Worm (Caenorhabditis elegans) whole organism, L4 larva: ENCODE data around the gene K11C4.2.

Experiments used
- F10B5.3 ChIP-seq: sonication (generic microtip); optimal IDR thresholded peaks from 2 replicates; lab custom pipeline; 2016; ENCODE audit warnings: mild to moderate bottlenecking, missing genetic modification characterization, missing compliant biosample characterization
- F26F4.8 ChIP-seq: fragments of 200-800 bp; sonication (Bioruptor generic); conservative IDR thresholded peaks from 2 replicates; pipeline ENCODE4 v1.3.6; 2022; ENCODE audit warnings: missing genetic modification characterization, missing compliant biosample characterization
- F37D6.2 ChIP-seq: sonication (generic microtip); optimal IDR thresholded peaks from 2 replicates; lab custom pipeline; 2016; ENCODE audit warnings: mild to moderate bottlenecking, missing genetic modification characterization, missing compliant biosample characterization
- F44E2.7 ChIP-seq: fragments of 200-800 bp; sonication (Bioruptor generic); IDR thresholded peaks from 2 replicates; pipeline ENCODE4 v2.1.2; 2022; ENCODE audit warnings: missing genetic modification characterization, missing compliant biosample characterization
- aha-1 ChIP-seq: fragments of 150-350 bp; peaks from one replicate; lab custom pipeline; 2014; ENCODE audit warnings: missing biosample characterization, missing genetic modification characterization
- ceh-20 ChIP-seq: fragments of 200-800 bp; sonication (Bioruptor generic); IDR thresholded peaks from 2 replicates; pipeline ENCODE4 v1.3.6; 2022; ENCODE audit warnings: missing genetic modification reagents, missing genetic modification characterization, missing compliant biosample characterization
- ceh-32 ChIP-seq: sonication (generic microtip); optimal IDR thresholded peaks from 2 replicates; lab custom pipeline; 2016; ENCODE audit warnings: mild to moderate bottlenecking, missing genetic modification characterization, missing compliant biosample characterization; ENCODE audit not compliant: poor library complexity
- ctbp-1 ChIP-seq: fragments of 200-800 bp; sonication (Bioruptor generic); IDR thresholded peaks from 2 replicates; pipeline ENCODE4 v1.3.6; 2022; ENCODE audit warnings: missing genetic modification reagents, missing genetic modification characterization, missing compliant biosample characterization
- daf-19 ChIP-seq: fragments of 200-800 bp; sonication (Bioruptor generic); conservative IDR thresholded peaks from 2 replicates; pipeline ENCODE4 v1.3.6; 2022; ENCODE audit warnings: missing genetic modification characterization, missing compliant biosample characterization
- dmd-6 ChIP-seq: fragments of 200-800 bp; sonication (Bioruptor generic); IDR thresholded peaks from 2 replicates; pipeline ENCODE4 v1.3.6; 2022; ENCODE audit warnings: missing genetic modification reagents, missing genetic modification characterization, missing compliant biosample characterization
- dpl-1 ChIP-seq: fragments of 150-350 bp; optimal IDR thresholded peaks from 2 replicates; lab custom pipeline; 2014; ENCODE audit warnings: missing biosample characterization, missing genetic modification reagents, missing genetic modification characterization
- hif-1 ChIP-seq, 2 experiments: sonication (generic microtip); optimal IDR thresholded peaks; 2 replicates each; lab custom pipeline; 2016 to 2017; ENCODE audit warnings: missing compliant biosample characterization in 2 of 2, missing genetic modification characterization in 2 of 2, missing genetic modification reagents in 2 of 2, missing genotype in 2 of 2, mild to moderate bottlenecking in 1 of 2
- hmg-1.1 ChIP-seq: fragments of 200-800 bp; sonication (Bioruptor generic); IDR thresholded peaks from 2 replicates; pipeline ENCODE4 v1.3.6; 2022; ENCODE audit warnings: missing genetic modification reagents, missing genetic modification characterization, missing compliant biosample characterization
- madf-9 ChIP-seq: fragments of 200-800 bp; sonication (Bioruptor generic); conservative IDR thresholded peaks from 2 replicates; pipeline ENCODE4 v1.3.6; 2022; ENCODE audit warnings: missing genetic modification reagents, missing genetic modification characterization, missing compliant biosample characterization
- mdl-1 ChIP-seq, 2 experiments: fragments of 150-350 bp in 1 of 2; sonication (generic microtip) in 1 of 2; optimal IDR thresholded peaks; 2 replicates each; lab custom pipeline; 2014 to 2017; ENCODE audit warnings: missing biosample characterization in 2 of 2, missing genetic modification characterization in 2 of 2
- mxl-2 ChIP-seq: fragments of 200-800 bp; sonication (Bioruptor generic); conservative IDR thresholded peaks from 2 replicates; pipeline ENCODE4 v1.3.6; 2022; ENCODE audit warnings: missing genetic modification reagents, missing genetic modification characterization, missing compliant biosample characterization
- mxl-3 ChIP-seq: fragments of 200-800 bp; sonication (Bioruptor generic); optimal IDR thresholded peaks from 2 replicates; lab custom pipeline; 2018; ENCODE audit warnings: mild to moderate bottlenecking, missing genetic modification characterization, missing compliant biosample characterization
- nhr-28 ChIP-seq: fragments of 150-350 bp; optimal IDR thresholded peaks from 2 replicates; lab custom pipeline; 2014; ENCODE audit warnings: missing biosample characterization, missing genetic modification characterization
- nhr-77 ChIP-seq: fragments of 150-350 bp; optimal IDR thresholded peaks from 2 replicates; lab custom pipeline; 2014; ENCODE audit warnings: missing biosample characterization, missing genetic modification characterization
- php-3 ChIP-seq: fragments of 200-800 bp; sonication (Bioruptor generic); IDR thresholded peaks from 2 replicates; pipeline ENCODE4 v1.3.6; 2022; ENCODE audit warnings: missing genetic modification reagents, missing genetic modification characterization, missing compliant biosample characterization
- snpc-4 ChIP-seq: fragments of 150-350 bp; optimal IDR thresholded peaks from 2 replicates; lab custom pipeline; 2014; ENCODE audit warnings: missing biosample characterization, missing genetic modification characterization
- tra-1 ChIP-seq: fragments of 200-800 bp; sonication (Bioruptor generic); IDR thresholded peaks from 2 replicates; pipeline ENCODE4 v1.3.6; 2022; ENCODE audit warnings: missing genetic modification reagents, missing genetic modification characterization, missing compliant biosample characterization
- unc-130 ChIP-seq: sonication (generic microtip); optimal IDR thresholded peaks from 2 replicates; lab custom pipeline; 2016; ENCODE audit warnings: missing genetic modification reagents, missing genetic modification characterization, missing compliant biosample characterization
- unc-62 ChIP-seq, 3 experiments: fragments of 150-350 bp in 1 of 3; sonication (generic microtip); optimal IDR thresholded peaks in 2 of 3; peaks in 1 of 3; 1 replicate in 1 of 3; 2 replicates in 2 of 3; lab custom pipeline; 2014 to 2017; ENCODE audit warnings: missing biosample characterization in 3 of 3, missing genetic modification characterization in 3 of 3, missing genetic modification reagents in 3 of 3, missing genotype in 1 of 3
- vab-7 ChIP-seq: fragments of 200-800 bp; sonication (Bioruptor generic); IDR thresholded peaks from 2 replicates; pipeline ENCODE4 v1.3.6; 2022; ENCODE audit warnings: missing genetic modification reagents, missing genetic modification characterization, missing compliant biosample characterization
- zfp-2 ChIP-seq: sonication (generic microtip); optimal IDR thresholded peaks from 2 replicates; lab custom pipeline; 2016; ENCODE audit warnings: mild to moderate bottlenecking, missing genetic modification characterization, missing compliant biosample characterization

K11C4.2 gene

ce11 chrV:6900814-6901592 lies 6.1 kb downstream of the K11C4.2 start (continued):
- TF ChIP-seq ceh-20 (GFP tag; lab: Robert Waterston, UW), result no peak
- TF ChIP-seq F10B5.3, result no peak
- peak in 1 of 2 experiments; percentile 38 for TF ChIP-seq hif-1 (tag; optimal IDR thresholded peaks at IDR 0.05; lab: Kevin White, UChicago)
- peak; percentile 29 for TF ChIP-seq nhr-28 (tag; lab: Kevin White, UChicago)
- TF ChIP-seq dpl-1, result no peak

ce11 chrV:6901943-6902549 lies 7.2 kb downstream of the K11C4.2 start:
- TF ChIP-seq ceh-20 (GFP tag; lab: Robert Waterston, UW), result no peak
- peak in 1 of 2 experiments; percentile 98 for TF ChIP-seq unc-62 (GFP tag; optimal IDR thresholded peaks at IDR 0.05 in 1 of 2; lab: Kevin White, UChicago)
- no peak for TF ChIP-seq unc-62 (tag; optimal IDR thresholded peaks at IDR 0.05; lab: Kevin White, UChicago)

ce11 chrV:6906435-6906834 lies 11.6 kb downstream of the K11C4.2 start:
- peak in 1 of 2 experiments; percentile 93 for TF ChIP-seq unc-62 (GFP tag; optimal IDR thresholded peaks at IDR 0.05 in 1 of 2; lab: Kevin White, UChicago)
- no peak for TF ChIP-seq unc-62 (tag; optimal IDR thresholded peaks at IDR 0.05; lab: Kevin White, UChicago)
- TF ChIP-seq mxl-3 (GFP tag; lab: Kevin White, UChicago), result no peak

DNA sequence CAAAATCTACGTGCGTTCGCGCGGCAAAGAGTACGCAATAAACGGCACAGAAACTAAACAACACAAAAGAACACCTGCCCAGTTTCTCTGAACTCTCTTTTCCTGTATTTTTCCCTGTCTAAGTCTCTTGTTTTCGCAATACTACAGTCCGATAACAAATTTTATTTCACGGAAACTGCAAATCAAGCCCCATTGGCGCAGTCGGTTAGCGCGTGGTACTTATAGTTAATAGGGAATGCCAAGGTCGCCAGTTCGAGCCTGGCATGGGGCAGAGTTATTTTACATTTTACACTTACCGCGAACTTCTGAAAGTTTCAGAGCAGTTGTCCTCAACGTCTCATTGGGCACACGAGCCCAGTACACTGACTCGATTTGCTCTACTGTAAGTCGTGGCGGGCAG lies 22.4 kb downstream of the K11C4.2 start:
- no peak for TF ChIP-seq ctbp-1 (GFP tag; lab: Robert Waterston, UW)
- no peak for TF ChIP-seq zfp-2
- TF ChIP-seq vab-7 (GFP tag; lab: Robert Waterston, UW), result 0 out of 2 replicates have a peak, but pooled peaks have one; percentile 17
- peak in 1 of 2 experiments; percentile 38 for TF ChIP-seq unc-62 (GFP tag; optimal IDR thresholded peaks at IDR 0.05 in 1 of 2; lab: Kevin White, UChicago)
- TF ChIP-seq unc-62 (tag; optimal IDR thresholded peaks at IDR 0.05; lab: Kevin White, UChicago), result no peak
- 0 out of 2 replicates have a peak, but pooled peaks have one; percentile 14 for TF ChIP-seq F26F4.8 (GFP tag; lab: Robert Waterston, UW)
- 0 out of 2 replicates have a peak, but pooled peaks have one; percentile 14 for TF ChIP-seq dmd-6 (GFP tag; lab: Robert Waterston, UW)

DNA sequence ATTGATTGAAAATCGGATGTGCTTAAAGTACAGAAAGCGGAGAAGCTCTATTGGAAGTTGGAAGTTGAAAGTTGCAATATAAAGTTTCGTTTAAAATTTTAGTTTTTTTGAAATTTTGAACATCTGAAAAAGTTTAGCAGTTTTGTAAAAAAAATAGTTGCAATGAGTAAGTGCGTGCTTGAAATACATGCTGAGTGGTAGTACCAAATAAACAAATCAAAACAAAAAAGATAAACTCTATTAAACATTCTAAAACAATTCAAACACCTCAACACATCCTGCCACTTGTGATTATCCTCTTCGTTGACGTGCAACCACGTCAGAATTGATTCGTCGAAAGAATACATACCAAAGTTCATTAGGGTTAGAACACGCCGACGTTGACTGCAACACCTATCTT lies 24.4 kb downstream of the K11C4.2 start:
- TF ChIP-seq mxl-2 (GFP tag; lab: Robert Waterston, UW) (no peak), unc-62 (GFP tag; optimal IDR thresholded peaks at IDR 0.05 in 1 of 2; lab: Kevin White, UChicago) (peak in 1 of 2 experiments; percentile 92), unc-62 (tag; optimal IDR thresholded peaks at IDR 0.05; lab: Kevin White, UChicago) (no peak), F37D6.2 (tag; lab: Kevin White, UChicago) (no peak), nhr-28 (tag; lab: Kevin White, UChicago) (no peak), madf-9 (GFP tag; lab: Robert Waterston, UW) (no peak), mdl-1 (tag; optimal IDR thresholded peaks at IDR 0.05; lab: Kevin White, UChicago) (no peak), hmg-1.1 (GFP tag; lab: Robert Waterston, UW) (no peak)

DNA sequence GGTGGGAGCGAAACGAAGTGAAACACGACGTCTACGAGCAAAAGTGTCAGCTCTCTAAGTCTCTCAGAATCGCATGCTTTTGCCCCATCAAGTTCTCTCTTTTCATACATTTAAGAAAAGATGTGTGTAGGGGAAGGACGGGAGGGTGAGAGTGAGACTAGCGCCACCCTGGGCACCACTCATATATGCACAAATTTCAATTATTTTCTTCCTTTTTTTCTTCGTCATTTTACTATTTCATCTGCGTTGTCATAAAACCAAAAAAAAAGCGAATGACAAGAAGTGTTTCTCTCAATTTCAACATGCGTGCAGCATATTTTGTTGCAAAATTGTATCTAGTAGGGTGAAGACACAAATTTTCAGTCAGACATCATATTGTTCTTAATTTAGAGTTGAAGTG lies 31.8 kb downstream of the K11C4.2 start:
- TF ChIP-seq snpc-4 (tag; lab: Kevin White, UChicago) (no peak), nhr-77 (tag; lab: Kevin White, UChicago) (no peak), unc-62 (GFP tag; optimal IDR thresholded peaks at IDR 0.05 in 1 of 2; lab: Kevin White, UChicago) (peak in 1 of 2 experiments; percentile 79), unc-62 (tag; optimal IDR thresholded peaks at IDR 0.05; lab: Kevin White, UChicago) (no peak), tra-1 (GFP tag; lab: Robert Waterston, UW) (no peak), aha-1 (tag; lab: Kevin White, UChicago) (peak; percentile 53), unc-130 (GFP tag; lab: Kevin White, UChicago) (no peak), F44E2.7 (no peak), php-3 (GFP tag; lab: Robert Waterston, UW) (no peak), mxl-3 (GFP tag; lab: Kevin White, UChicago) (no peak), daf-19 (no peak), ceh-32 (tag; lab: Kevin White, UChicago) (no peak)
